Worm (Caenorhabditis elegans): Measurements from ENCODE around the gene F52E1.3.

ce11 chrV:8402392-8402791 lies 7.8 kb downstream of the F52E1.3 start, which contains the start of gene F52E1.9:
- TF ChIP-seq aly-1 (tag; optimal IDR thresholded peaks at IDR 0.05) (no peak), ceh-36 (tag; optimal IDR thresholded peaks at IDR 0.05) (no peak), flt-1 (GFP tag; IDR thresholded peaks at IDR 0.05) (no peak), ceh-13 (GFP tag; optimal IDR thresholded peaks at IDR 0.05) (no peak), ama-1 (optimal IDR thresholded peaks at IDR 0.05) (no peak), F13C5.2 (tag; optimal IDR thresholded peaks at IDR 0.05) (no peak), hmbx-1 (tag; optimal IDR thresholded peaks at IDR 0.05) (no peak), tbx-11 (GFP tag; IDR thresholded peaks at IDR 0.05) (no peak), ets-7 (tag; optimal IDR thresholded peaks at IDR 0.05) (no peak), B0310.2 (tag; optimal IDR thresholded peaks at IDR 0.05) (no peak), pes-1 (GFP tag; IDR thresholded peaks at IDR 0.05) (no peak), hnd-1 (tag; optimal IDR thresholded peaks at IDR 0.05) (no peak), tra-4 (tag; optimal IDR thresholded peaks at IDR 0.05) (no peak), tbx-37 (GFP tag; conservative IDR thresholded peaks at IDR 0.05) (no peak)

All from whole organism, early embryonic.